Fruit fly (Drosophila melanogaster): ENCODE results near the gene pira.

The pira gene

DNA sequence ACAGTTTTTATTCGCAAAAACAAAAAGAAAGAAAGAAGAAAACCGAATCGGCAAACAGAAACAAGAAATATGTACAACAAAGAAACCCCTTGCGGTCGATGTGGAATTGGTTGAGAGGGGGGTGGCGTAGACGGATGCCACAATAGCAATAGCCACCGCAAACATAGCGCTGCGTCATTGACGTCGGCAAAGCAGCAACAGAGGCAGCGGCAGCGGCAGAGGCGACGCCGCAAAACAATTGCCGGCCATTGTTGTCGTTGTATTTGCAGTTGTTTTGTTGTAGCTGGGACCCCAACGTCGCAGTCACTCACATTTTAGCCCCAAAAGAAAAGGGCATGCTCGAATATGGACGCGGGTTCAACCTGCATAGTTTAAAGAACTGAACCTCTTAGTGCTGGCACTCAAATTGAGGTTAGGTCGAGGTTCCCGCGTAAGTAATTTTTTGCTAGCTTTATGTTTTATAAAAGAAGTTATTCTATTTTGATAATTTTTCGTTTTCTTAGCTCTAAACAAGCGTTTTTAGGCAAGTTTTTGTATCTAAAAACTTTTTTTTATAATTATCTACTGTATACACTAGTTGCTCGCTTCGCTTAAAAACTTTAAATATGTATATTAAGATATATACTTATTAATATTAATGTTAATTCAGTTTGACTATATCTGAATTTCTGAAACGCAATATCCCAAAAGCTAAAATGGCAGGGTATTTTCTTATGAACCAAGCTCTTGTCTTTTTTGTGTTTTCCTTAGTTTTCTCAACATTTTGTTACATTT is 7.6 kb downstream of the pira start (continued):
- TF ChIP-seq cwo (GFP tag; optimal IDR thresholded peaks at IDR 0.05) (peak; percentile 33), ewg (GFP tag; optimal IDR thresholded peaks at IDR 0.05) (peak; percentile 41), grau (tag; optimal IDR thresholded peaks at IDR 0.05) (peak; percentile 88), ind (GFP tag; optimal IDR thresholded peaks at IDR 0.05) (peak; percentile 81), CG9797 (GFP tag; optimal IDR thresholded peaks at IDR 0.05) (no peak), maf-S (GFP tag; optimal IDR thresholded peaks at IDR 0.05) (peak; percentile 33), gcm (GFP tag; optimal IDR thresholded peaks at IDR 0.05) (peak; percentile 55), fd64A (GFP tag; optimal IDR thresholded peaks at IDR 0.05) (no peak), slou (GFP tag; optimal IDR thresholded peaks at IDR 0.05) (peak; percentile 69), CG12104 (GFP tag; optimal IDR thresholded peaks at IDR 0.05) (peak; percentile 83), Hsf (GFP tag; optimal IDR thresholded peaks at IDR 0.05) (peak; percentile 68), Awh (GFP tag; IDR thresholded peaks at IDR 0.05) (0 out of 2 replicates have a peak, but pooled peaks have one; percentile 35), CG14050 (GFP tag; IDR thresholded peaks at IDR 0.05) (peak; percentile 33; the same call in 1 of the 3 replicates), TFAM (GFP tag; optimal IDR thresholded peaks at IDR 0.05) (no peak), Doc2 (GFP tag; IDR thresholded peaks at IDR 0.05) (no peak), esg (GFP tag; conservative IDR thresholded peaks at IDR 0.05) (peak; percentile 76), Dp (GFP tag; optimal IDR thresholded peaks at IDR 0.05) (no peak), gem (tag; optimal IDR thresholded peaks at IDR 0.05) (peak; percentile 91), sens (GFP tag) (peak; percentile 63), CG6813 (GFP tag; optimal IDR thresholded peaks at IDR 0.05) (peak; percentile 33), caup (GFP tag; optimal IDR thresholded peaks at IDR 0.05; ENCODE audit: severe bottlenecking) (peak; percentile 63), ERR (GFP tag; optimal IDR thresholded peaks at IDR 0.05) (no peak), wor (GFP tag; IDR thresholded peaks at IDR 0.05) (peak; percentile 38), Xrp1 (GFP tag; IDR thresholded peaks at IDR 0.05) (peak; percentile 63; the same call in 1 of the 2 replicates), CG15514 (GFP tag; optimal IDR thresholded peaks at IDR 0.05) (peak; percentile 52), CG5245 (GFP tag; optimal IDR thresholded peaks at IDR 0.05) (no peak), Pdp1 (GFP tag; optimal IDR thresholded peaks at IDR 0.05) (peak; percentile 17 to 64), Hr39 (optimal IDR thresholded peaks at IDR 0.05) (no peak), CG11085 (GFP tag; IDR thresholded peaks at IDR 0.05) (peak; percentile 77), ab (GFP tag; optimal IDR thresholded peaks at IDR 0.05) (peak; percentile 59), odd (GFP tag; optimal IDR thresholded peaks at IDR 0.05) (peak; percentile 50), sob (GFP tag; IDR thresholded peaks at IDR 0.05) (peak; percentile 53; the same call in 1 of the 2 replicates), B-H1 (GFP tag; IDR thresholded peaks at IDR 0.05) (peak; percentile 50; the same call in 1 of the 3 replicates), Eip74EF (GFP tag; optimal IDR thresholded peaks at IDR 0.05) (no peak), nau (GFP tag; optimal IDR thresholded peaks at IDR 0.05) (no peak), bcd (GFP tag; optimal IDR thresholded peaks at IDR 0.05) (peak; percentile 84), Rfx (GFP tag; IDR thresholded peaks at IDR 0.05) (peak; percentile 91), ssp (GFP tag; IDR thresholded peaks at IDR 0.05) (peak; percentile 66), seq (GFP tag; IDR thresholded peaks at IDR 0.05) (peak; percentile 70), dmrt99B (tag; optimal IDR thresholded peaks at IDR 0.05) (peak; percentile 72), Chrac-16 (GFP tag; optimal IDR thresholded peaks at IDR 0.05) (peak; percentile 66), CG2199 (GFP tag; IDR thresholded peaks at IDR 0.05) (peak; percentile 21; the same call in 1 of the 3 replicates), pan (optimal IDR thresholded peaks at IDR 0.05) (no peak), pan (GFP tag; optimal IDR thresholded peaks at IDR 0.05 in 1 of 2, IDR thresholded peaks at IDR 0.05 in 1 of 2) (peak in 1 of 2 experiments; percentile 70), emc (GFP tag; optimal IDR thresholded peaks at IDR 0.05) (peak; percentile 43), lola (GFP tag; optimal IDR thresholded peaks at IDR 0.05) (peak in 1 of 3 experiments; percentile 41), Meics (GFP tag; optimal IDR thresholded peaks at IDR 0.05) (peak; percentile 92), Mad (GFP tag; optimal IDR thresholded peaks at IDR 0.05) (peak; percentile 68), CG4617 (GFP tag; optimal IDR thresholded peaks at IDR 0.05; ENCODE audit: borderline replicate concordance) (no peak)

Measured in whole organism, embryonic.